Worm (Caenorhabditis elegans) whole organism, L2 larva: ENCODE data around the gene Y41E3.8.

ENCODE experiments used
- F13H6.1 ChIP-seq: sonication (generic microtip); optimal IDR thresholded peaks from 2 replicates; lab custom pipeline; 2016; ENCODE audit warnings: missing genetic modification characterization, missing compliant biosample characterization
- R02D3.7 ChIP-seq: fragments of 150-350 bp; optimal IDR thresholded peaks from 2 replicates; lab custom pipeline; 2014; ENCODE audit warnings: missing biosample characterization, missing genetic modification characterization
- aly-2 ChIP-seq: fragments of 150-350 bp; optimal IDR thresholded peaks from 2 replicates; lab custom pipeline; 2014; ENCODE audit warnings: missing biosample characterization, missing genetic modification characterization
- ceh-82 ChIP-seq: fragments of 150-350 bp; optimal IDR thresholded peaks from 2 replicates; lab custom pipeline; 2014; ENCODE audit warnings: missing biosample characterization, missing genetic modification characterization
- egl-27 ChIP-seq: sonication (generic microtip); optimal IDR thresholded peaks from 3 replicates; lab custom pipeline; 2017; ENCODE audit warnings: missing biosample characterization, missing genetic modification reagents, missing genetic modification characterization
- elt-3 ChIP-seq: sonication (generic microtip); optimal IDR thresholded peaks from 2 replicates; lab custom pipeline; 2017; ENCODE audit warnings: missing biosample characterization, missing genetic modification characterization
- fos-1 ChIP-seq: fragments of 150-350 bp; optimal IDR thresholded peaks from 2 replicates; lab custom pipeline; 2014; ENCODE audit warnings: missing biosample characterization, missing genetic modification characterization
- mab-5 ChIP-seq: fragments of 150-350 bp; optimal IDR thresholded peaks from 2 replicates; lab custom pipeline; 2014; ENCODE audit warnings: missing biosample characterization, missing genetic modification characterization
- mdl-1 ChIP-seq, 2 experiments: fragments of 150-350 bp in 1 of 2; sonication (generic microtip) in 1 of 2; optimal IDR thresholded peaks; 2 replicates each; lab custom pipeline; 2017; ENCODE audit warnings: missing biosample characterization in 2 of 2, missing genetic modification characterization in 2 of 2
- nhr-25 ChIP-seq: fragments of 150-350 bp; sonication (generic microtip); optimal IDR thresholded peaks from 3 replicates; lab custom pipeline; 2014; ENCODE audit warnings: missing biosample characterization, missing genetic modification characterization
- sem-4 ChIP-seq: fragments of 150-350 bp; optimal IDR thresholded peaks from 2 replicates; lab custom pipeline; 2014; ENCODE audit warnings: missing biosample characterization, missing genetic modification reagents, missing genetic modification characterization
- snpc-4 ChIP-seq: fragments of 150-350 bp; optimal IDR thresholded peaks from 2 replicates; lab custom pipeline; 2014; ENCODE audit warnings: missing biosample characterization, missing genetic modification characterization
- unc-62 ChIP-seq: fragments of 150-350 bp; optimal IDR thresholded peaks from 2 replicates; lab custom pipeline; 2014; ENCODE audit warnings: missing biosample characterization, missing genetic modification reagents, missing genetic modification characterization
- ztf-11 ChIP-seq: sonication (generic microtip); optimal IDR thresholded peaks from 2 replicates; lab custom pipeline; 2017; ENCODE audit warnings: missing biosample characterization, missing genetic modification characterization

DNA sequence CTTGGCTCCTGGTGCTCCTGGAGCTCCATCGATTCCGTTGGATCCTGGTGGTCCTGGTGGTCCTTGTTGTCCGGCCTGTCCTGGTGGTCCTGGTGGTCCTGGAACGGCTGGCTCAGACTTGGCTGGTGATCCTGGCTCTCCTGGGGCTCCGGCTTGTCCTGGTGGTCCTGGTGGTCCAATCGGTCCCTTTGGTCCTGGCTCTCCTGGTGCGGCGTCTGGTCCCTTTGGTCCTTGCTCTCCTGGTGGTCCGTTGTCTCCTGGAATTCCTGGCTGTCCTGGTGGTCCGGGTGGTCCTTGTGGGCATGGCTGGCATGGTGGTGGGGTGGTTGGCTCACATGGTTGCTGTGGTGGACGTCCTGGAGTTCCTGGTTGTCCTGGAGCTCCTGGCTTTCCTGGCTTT lies 42.9 kb downstream of the Y41E3.8 start:
- TF ChIP-seq aly-2 (tag; lab: Kevin White, UChicago) (no peak), F13H6.1 (tag; lab: Kevin White, UChicago) (no peak), elt-3 (tag; lab: Kevin White, UChicago) (no peak), mab-5 (no peak), nhr-25 (tag; lab: Kevin White, UChicago) (no peak), ztf-11 (tag; lab: Kevin White, UChicago) (no peak), sem-4 (tag; lab: Kevin White, UChicago) (no peak), egl-27 (tag; lab: Kevin White, UChicago) (no peak), fos-1 (no peak), snpc-4 (tag; lab: Kevin White, UChicago) (no peak), mdl-1 (tag; optimal IDR thresholded peaks at IDR 0.05; lab: Kevin White, UChicago) (no peak), R02D3.7 (tag; lab: Kevin White, UChicago) (no peak), ceh-82 (no peak), unc-62 (GFP tag; lab: Kevin White, UChicago) (no peak)
